Fruit fly (Drosophila melanogaster) whole organism, wandering third instar larva: Measurements from ENCODE around the gene CG11889.

Experiments
- Abd-B ChIP-seq: fragments of >200 bp; optimal IDR thresholded peaks from 2 replicates; lab custom pipeline; 2017; ENCODE audit warnings: missing biosample characterization, missing genetic modification characterization
- CG32264 ChIP-seq: fragments of 200-800 bp; sonication (Bioruptor generic); optimal IDR thresholded peaks from 2 replicates; lab custom pipeline; 2016; ENCODE audit warnings: missing biosample characterization, missing genetic modification characterization
- CG9705 ChIP-seq: fragments of 200-800 bp; sonication (Bioruptor generic); optimal IDR thresholded peaks from 2 replicates; lab custom pipeline; 2018; ENCODE audit warnings: missing biosample characterization, mild to moderate bottlenecking, missing genetic modification characterization
- CrebA ChIP-seq: fragments of 200-800 bp; sonication (Bioruptor generic); optimal IDR thresholded peaks from 2 replicates; lab custom pipeline; 2016; ENCODE audit warnings: missing biosample characterization, mild to moderate bottlenecking, missing genetic modification characterization, borderline replicate concordance
- Dfd ChIP-seq: fragments of >200 bp; optimal IDR thresholded peaks from 2 replicates; lab custom pipeline; 2017; ENCODE audit warnings: missing biosample characterization, missing genetic modification characterization
- Dif ChIP-seq: fragments of 200-275, 200-300 bp; sonication (Bioruptor generic); optimal IDR thresholded peaks from 2 replicates; lab custom pipeline; 2018; ENCODE audit warnings: missing biosample characterization, missing genetic modification characterization; ENCODE audit not compliant: partially characterized antibody
- GATAd ChIP-seq: sonication (Bioruptor generic); optimal IDR thresholded peaks from 2 replicates; lab custom pipeline; 2016; ENCODE audit warnings: missing biosample characterization, missing genetic modification characterization
- HLH106 ChIP-seq: fragments of 200-800 bp; optimal IDR thresholded peaks from 3 replicates; lab custom pipeline; 2019; ENCODE audit warnings: missing biosample characterization, mild to moderate bottlenecking, missing genetic modification characterization, moderate library complexity
- Hnf4 ChIP-seq: fragments of 200-800 bp; sonication (Bioruptor generic); optimal IDR thresholded peaks from 2 replicates; lab custom pipeline; 2016; ENCODE audit warnings: missing biosample characterization, mild to moderate bottlenecking, missing genetic modification characterization
- Hr78 ChIP-seq: fragments of >200 bp; optimal IDR thresholded peaks from 2 replicates; lab custom pipeline; 2017; ENCODE audit warnings: missing biosample characterization, missing genetic modification characterization
- Hr83 ChIP-seq: fragments of 200-300 bp; sonication (Bioruptor generic); optimal IDR thresholded peaks from 2 replicates; lab custom pipeline; 2016; ENCODE audit warnings: missing biosample characterization, mild to moderate bottlenecking, missing genetic modification characterization, moderate library complexity; ENCODE audit not compliant: poor library complexity, severe bottlenecking
- Jra ChIP-seq: sonication (Bioruptor generic); optimal IDR thresholded peaks from 2 replicates; lab custom pipeline; 2016; ENCODE audit warnings: missing biosample characterization, missing genetic modification characterization
- Mio ChIP-seq: sonication (Bioruptor generic); optimal IDR thresholded peaks from 2 replicates; lab custom pipeline; 2016; ENCODE audit warnings: missing biosample characterization, missing genetic modification characterization
- Myc ChIP-seq: fragments of >200 bp; optimal IDR thresholded peaks from 2 replicates; lab custom pipeline; 2017
- N ChIP-seq: fragments of >200 bp; optimal IDR thresholded peaks from 2 replicates; lab custom pipeline; 2018; ENCODE audit warnings: missing biosample characterization, missing external identifiers, missing genetic modification characterization
- Rel ChIP-seq, 2 experiments: fragments of 200-800 bp; sonication (Bioruptor generic) in 1 of 2; optimal IDR thresholded peaks; 2 replicates in 1 of 2; 3 replicates in 1 of 2; lab custom pipeline; 2016 to 2019; ENCODE audit warnings: mild to moderate bottlenecking in 2 of 2, missing biosample characterization in 2 of 2, missing genetic modification characterization in 2 of 2, moderate library complexity in 1 of 2
- Sp1 ChIP-seq: fragments of 200-800 bp; sonication (Bioruptor generic); optimal IDR thresholded peaks from 3 replicates; lab custom pipeline; 2019; ENCODE audit warnings: missing biosample characterization, mild to moderate bottlenecking, missing genetic modification characterization, moderate library complexity
- Vsx2 ChIP-seq: fragments of 200-300, 225-300 bp; sonication (Bioruptor generic); optimal IDR thresholded peaks from 2 replicates; lab custom pipeline; 2018; ENCODE audit warnings: missing biosample characterization, missing genetic modification characterization; ENCODE audit not compliant: partially characterized antibody
- br ChIP-seq: fragments of 200-800 bp; sonication (Bioruptor generic); optimal IDR thresholded peaks from 2 replicates; lab custom pipeline; 2016; ENCODE audit warnings: missing biosample characterization, missing genetic modification characterization
- dl ChIP-seq, 2 experiments: fragments of 175-275, 200-275 bp in 1 of 2; fragments of 200-275 bp in 1 of 2; sonication (Bioruptor generic); optimal IDR thresholded peaks; lab custom pipeline; 2018; ENCODE audit warnings: mild to moderate bottlenecking in 2 of 2, missing biosample characterization in 2 of 2, missing genetic modification characterization in 2 of 2, moderate library complexity in 2 of 2; ENCODE audit not compliant: partially characterized antibody in 2 of 2, insufficient read depth in 1 of 2
- dmrt93B ChIP-seq: fragments of 200-800 bp; sonication (Bioruptor generic); optimal IDR thresholded peaks from 2 replicates; lab custom pipeline; 2018; ENCODE audit warnings: missing biosample characterization, mild to moderate bottlenecking, missing genetic modification characterization
- dsf ChIP-seq: sonication (Bioruptor generic); optimal IDR thresholded peaks from 2 replicates; lab custom pipeline; 2016; ENCODE audit warnings: missing biosample characterization, missing genetic modification characterization, borderline replicate concordance
- ey ChIP-seq: fragments of 200-800 bp; sonication (Bioruptor generic); optimal IDR thresholded peaks from 2 replicates; lab custom pipeline; 2016; ENCODE audit warnings: missing biosample characterization, missing genetic modification characterization
- fru ChIP-seq: fragments of 200-800 bp; sonication (Bioruptor generic); optimal IDR thresholded peaks from 3 replicates; lab custom pipeline; 2016; ENCODE audit warnings: missing biosample characterization, mild to moderate bottlenecking, missing genetic modification characterization
- jim ChIP-seq: fragments of 175-275, 200-325 bp; sonication (Bioruptor generic); optimal IDR thresholded peaks from 2 replicates; lab custom pipeline; 2016; ENCODE audit warnings: missing biosample characterization, mild to moderate bottlenecking, missing genetic modification characterization
- lola ChIP-seq: fragments of >200 bp; optimal IDR thresholded peaks from 2 replicates; lab custom pipeline; 2017; ENCODE audit warnings: missing biosample characterization, missing genetic modification characterization
- pan ChIP-seq: fragments of >200 bp; optimal IDR thresholded peaks from 2 replicates; lab custom pipeline; 2017
- rgr ChIP-seq: fragments of 200-800 bp; sonication (Bioruptor generic); optimal IDR thresholded peaks from 3 replicates; lab custom pipeline; 2016; ENCODE audit warnings: missing biosample characterization, mild to moderate bottlenecking, missing genetic modification characterization
- sv ChIP-seq: fragments of 200-800 bp; sonication (Bioruptor generic); optimal IDR thresholded peaks from 3 replicates; lab custom pipeline; 2016; ENCODE audit warnings: missing biosample characterization, missing genetic modification characterization
- tai ChIP-seq: sonication (Bioruptor generic); optimal IDR thresholded peaks from 2 replicates; lab custom pipeline; 2016; ENCODE audit warnings: missing biosample characterization, missing genetic modification characterization
- usp ChIP-seq: fragments of >200 bp; optimal IDR thresholded peaks from 2 replicates; lab custom pipeline; 2017; ENCODE audit warnings: missing biosample characterization, missing genetic modification characterization
- woc ChIP-seq: sonication (Bioruptor generic); optimal IDR thresholded peaks from 2 replicates; lab custom pipeline; 2016; ENCODE audit warnings: missing biosample characterization, mild to moderate bottlenecking, missing genetic modification characterization

Gene CG11889

DNA sequence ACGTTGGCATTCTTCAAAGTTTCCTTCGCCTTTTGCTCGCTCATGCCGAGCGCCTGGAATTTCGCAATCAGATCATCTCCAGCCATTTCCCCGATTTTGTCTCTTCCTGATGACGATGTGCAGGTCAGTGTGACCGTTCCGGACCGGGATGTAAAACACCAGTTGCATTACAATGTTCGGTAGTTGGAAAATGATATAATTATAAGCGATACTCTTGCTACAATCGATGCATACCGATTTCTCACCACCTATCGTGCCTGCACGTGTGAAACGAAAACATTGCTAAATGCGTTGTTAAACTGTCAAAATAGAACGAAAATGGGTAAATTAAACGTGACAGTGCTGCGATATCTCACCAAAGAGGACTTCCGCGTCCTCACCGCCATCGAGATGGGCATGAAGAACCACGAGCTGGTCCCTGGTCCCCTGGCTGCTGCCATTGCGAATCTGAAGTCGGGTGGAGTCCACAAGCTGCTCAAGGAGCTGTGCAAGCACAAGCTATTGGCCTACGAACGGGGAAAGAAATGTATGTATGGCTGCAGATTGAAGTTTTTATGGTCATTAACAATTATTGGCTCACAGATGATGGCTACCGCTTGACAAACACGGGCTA lies 4.3 kb upstream of the CG11889 start, which contains the start of the genes GlnRS and RIOK2:
GlnRS (minus strand) TSS at position 133 of the 613 bp plus-strand sequence.
RIOK2 (plus strand) TSS at position 256 of the 613 bp plus-strand sequence.
- TF ChIP-seq rgr: no peak
- TF ChIP-seq Mio (GFP tag; lab: Kevin White, UChicago): no peak
- peak; percentile 59 for TF ChIP-seq Abd-B (GFP tag; lab: Kevin White, UChicago)
- peak; percentile 100 for TF ChIP-seq N (GFP tag; lab: Kevin White, UChicago)
- TF ChIP-seq Hr83 (GFP tag; lab: Kevin White, UChicago): no peak
- no peak for TF ChIP-seq tai (GFP tag; lab: Kevin White, UChicago)
- TF ChIP-seq Sp1: peak; percentile 13
- TF ChIP-seq Rel (GFP tag; optimal IDR thresholded peaks at IDR 0.05; lab: Kevin White, UChicago): no peak
- peak; percentile 54 for TF ChIP-seq Rel (tag; optimal IDR thresholded peaks at IDR 0.05; lab: Kevin White, UChicago)
- no peak for TF ChIP-seq br (GFP tag; lab: Kevin White, UChicago)
- TF ChIP-seq Hr78 (GFP tag; lab: Kevin White, UChicago): peak; percentile 79
- TF ChIP-seq Myc (lab: Kevin White, UChicago): peak; percentile 75

- TF ChIP-seq dl (GFP tag; optimal IDR thresholded peaks at IDR 0.05; lab: Kevin White, UChicago; ENCODE audit: insufficient read depth in 1 of 2, partially characterized antibody in 2 of 2) (no peak), lola (GFP tag; lab: Kevin White, UChicago) (no peak), Myc (lab: Kevin White, UChicago) (no peak), dsf (GFP tag; lab: Kevin White, UChicago) (no peak), sv (GFP tag; lab: Kevin White, UChicago) (no peak), Jra (GFP tag; lab: Kevin White, UChicago) (no peak), fru (no peak), Vsx2 (GFP tag; lab: Kevin White, UChicago) (no peak), usp (GFP tag; lab: Kevin White, UChicago) (no peak), jim (GFP tag; lab: Kevin White, UChicago) (no peak), Dif (GFP tag; lab: Kevin White, UChicago) (no peak), rgr (no peak)
Observed at dm6 chr3R:25266751-25267150, 3.3 kb upstream of the CG11889 start.

- no peak for TF ChIP-seq CG9705
- no peak for TF ChIP-seq Myc (lab: Kevin White, UChicago)
- no peak for TF ChIP-seq pan (lab: Kevin White, UChicago)
- no peak for TF ChIP-seq tai (GFP tag; lab: Kevin White, UChicago)
- TF ChIP-seq GATAd: no peak
- TF ChIP-seq Abd-B (GFP tag; lab: Kevin White, UChicago): no peak
- TF ChIP-seq ey (GFP tag; lab: Kevin White, UChicago): no peak
Observed at dm6 chr3R:25273537-25273936, 3.5 kb downstream of the CG11889 start, which contains the start of gene CG11878. TSS of gene CG11878 (plus strand) at chr3R:25273837.

dm6 chr3R:25275276-25275675 lies 5.3 kb downstream of the CG11889 start:
- no peak for TF ChIP-seq CG32264 (GFP tag; lab: Kevin White, UChicago)
- TF ChIP-seq pan (lab: Kevin White, UChicago): no peak
- TF ChIP-seq Hnf4 (GFP tag; lab: Kevin White, UChicago): no peak
- TF ChIP-seq Jra (GFP tag; lab: Kevin White, UChicago): no peak
- TF ChIP-seq Abd-B (GFP tag; lab: Kevin White, UChicago): no peak
- TF ChIP-seq woc (GFP tag; lab: Kevin White, UChicago): no peak
- TF ChIP-seq HLH106 (tag; lab: Kevin White, UChicago): no peak
- TF ChIP-seq Dfd: no peak
- TF ChIP-seq dl (GFP tag; optimal IDR thresholded peaks at IDR 0.05; lab: Kevin White, UChicago; ENCODE audit: insufficient read depth in 1 of 2, partially characterized antibody in 2 of 2): no peak
- no peak for TF ChIP-seq Hr83 (GFP tag; lab: Kevin White, UChicago)
- TF ChIP-seq CrebA (GFP tag; lab: Kevin White, UChicago): no peak
- no peak for TF ChIP-seq dmrt93B (GFP tag; lab: Kevin White, UChicago)
